Worm (Caenorhabditis elegans) whole organism, mixed stage, embryonic: ENCODE measurements around the gene sri-1.

ENCODE experiments used
- unc-39 ChIP-seq: fragments of 150-350 bp; optimal IDR thresholded peaks from 2 replicates; lab custom pipeline; 2014; ENCODE audit warnings: missing biosample characterization, missing genetic modification characterization
- ztf-11 ChIP-seq: fragments of 150-350 bp; optimal IDR thresholded peaks from 2 replicates; lab custom pipeline; 2014; ENCODE audit warnings: missing biosample characterization, missing genetic modification characterization

DNA sequence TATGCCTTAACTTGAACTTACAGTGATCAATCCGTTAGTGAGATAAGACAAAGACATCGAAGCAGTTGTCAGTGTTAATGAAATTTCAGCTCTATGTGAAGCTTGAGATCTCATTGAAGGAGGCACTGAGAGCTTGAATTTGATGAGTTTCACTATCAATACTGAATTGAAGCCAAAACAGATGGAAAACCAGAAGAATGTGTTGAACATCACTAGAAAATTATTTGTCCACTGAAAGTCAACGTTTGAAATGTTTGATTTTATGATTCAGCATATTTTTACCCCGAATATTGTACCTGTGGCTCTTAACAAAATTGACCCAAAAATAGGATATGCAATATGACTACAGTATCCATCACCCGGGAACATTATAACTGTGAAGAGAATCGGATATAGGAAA is 3.4 kb upstream of the sri-1 start:
- no peak for TF ChIP-seq unc-39 (tag; lab: Kevin White, UChicago)
- no peak for TF ChIP-seq ztf-11 (tag; lab: Kevin White, UChicago)
